Worm (Caenorhabditis elegans) whole organism, L1 larva: ENCODE data around the gene nhr-235.

ENCODE experiments used
- C04F5.9 ChIP-seq: sonication (generic microtip); optimal IDR thresholded peaks from 2 replicates; lab custom pipeline; 2016; ENCODE audit warnings: missing genetic modification characterization, missing compliant biosample characterization
- C16A3.4 ChIP-seq: fragments of 150-350 bp; optimal IDR thresholded peaks from 2 replicates; lab custom pipeline; 2014; ENCODE audit warnings: missing biosample characterization, missing genetic modification characterization
- F16B12.6 ChIP-seq: fragments of 150-350 bp; optimal IDR thresholded peaks from 2 replicates; lab custom pipeline; 2014; ENCODE audit warnings: missing biosample characterization, missing genetic modification characterization
- Y116A8C.19 ChIP-seq: sonication (generic microtip); optimal IDR thresholded peaks from 2 replicates; lab custom pipeline; 2016; ENCODE audit warnings: missing compliant biosample characterization, missing genetic modification characterization, borderline replicate concordance
- aha-1 ChIP-seq: fragments of 150-350 bp; optimal IDR thresholded peaks from 2 replicates; lab custom pipeline; 2014; ENCODE audit warnings: missing biosample characterization, missing genetic modification characterization
- alr-1 ChIP-seq: fragments of 200-800 bp; sonication (Bioruptor generic); optimal IDR thresholded peaks from 2 replicates; lab custom pipeline; 2018; ENCODE audit warnings: borderline replicate concordance, mild to moderate bottlenecking, missing genetic modification characterization, missing compliant biosample characterization
- aly-2 ChIP-seq: fragments of 150-350 bp; optimal IDR thresholded peaks from 2 replicates; lab custom pipeline; 2014; ENCODE audit warnings: missing biosample characterization, missing genetic modification characterization
- blmp-1 ChIP-seq: fragments of 150-350 bp; optimal IDR thresholded peaks from 2 replicates; lab custom pipeline; 2014; ENCODE audit warnings: missing biosample characterization, missing genetic modification characterization
- ceh-88 ChIP-seq: fragments of 200-800 bp; sonication (Bioruptor generic); IDR thresholded peaks from 2 replicates; pipeline ENCODE4 v1.3.6; 2022; ENCODE audit warnings: missing genetic modification characterization, missing compliant biosample characterization
- ces-1 ChIP-seq: fragments of 150-350 bp; optimal IDR thresholded peaks from 2 replicates; lab custom pipeline; 2014; ENCODE audit warnings: missing biosample characterization, missing genetic modification reagents, missing genetic modification characterization
- dsc-1 ChIP-seq: sonication (generic microtip); optimal IDR thresholded peaks from 2 replicates; lab custom pipeline; 2016; ENCODE audit warnings: mild to moderate bottlenecking, missing genetic modification characterization, missing compliant biosample characterization
- efl-1 ChIP-seq, 4 experiments: fragments of 150-350 bp; optimal IDR thresholded peaks in 3 of 4; peaks in 1 of 4; 1 replicate in 1 of 4; 2 replicates in 3 of 4; lab custom pipeline; 2014; ENCODE audit warnings: missing biosample characterization in 2 of 4, missing genetic modification characterization in 2 of 4, missing genetic modification reagents in 2 of 4
- egl-13 ChIP-seq: sonication (generic microtip); optimal IDR thresholded peaks from 2 replicates; lab custom pipeline; 2016; ENCODE audit warnings: missing genotype, missing genetic modification reagents, missing genetic modification characterization, missing compliant biosample characterization
- elt-2 ChIP-seq: sonication (generic microtip); optimal IDR thresholded peaks from 2 replicates; lab custom pipeline; 2016; ENCODE audit warnings: missing genetic modification characterization, mild to moderate bottlenecking, inconsistent platforms, missing compliant biosample characterization, missing genetic modification reagents
- elt-3 ChIP-seq, 6 experiments: fragments of 150-350 bp in 1 of 6; sonication (generic microtip); optimal IDR thresholded peaks; 2 replicates each; lab custom pipeline; 2017 to 2018; ENCODE audit warnings: missing biosample characterization in 6 of 6, missing genetic modification characterization in 6 of 6, inconsistent platforms in 1 of 6
- ets-5 ChIP-seq: fragments of 200-800 bp; sonication (Bioruptor generic); IDR thresholded peaks from 2 replicates; pipeline ENCODE4 v1.3.6; 2022; ENCODE audit warnings: missing genetic modification characterization, missing compliant biosample characterization
- fkh-4 ChIP-seq: sonication (generic microtip); optimal IDR thresholded peaks from 2 replicates; lab custom pipeline; 2016; ENCODE audit warnings: missing compliant biosample characterization, missing genetic modification characterization, borderline replicate concordance
- hlh-17 ChIP-seq: fragments of 200-800 bp; sonication (Bioruptor generic); optimal IDR thresholded peaks from 2 replicates; lab custom pipeline; 2018; ENCODE audit warnings: missing genetic modification characterization, mild to moderate bottlenecking, missing compliant biosample characterization, moderate library complexity, borderline replicate concordance
- hlh-4 ChIP-seq: sonication (generic microtip); optimal IDR thresholded peaks from 2 replicates; lab custom pipeline; 2016; ENCODE audit warnings: mild to moderate bottlenecking, missing genetic modification characterization, missing compliant biosample characterization
- hpl-2 ChIP-seq: fragments of 150-350 bp; optimal IDR thresholded peaks from 2 replicates; lab custom pipeline; 2014; ENCODE audit warnings: missing biosample characterization, missing genetic modification reagents, missing genetic modification characterization
- irx-1 ChIP-seq: sonication (generic microtip); optimal IDR thresholded peaks from 2 replicates; lab custom pipeline; 2016; ENCODE audit warnings: missing genetic modification characterization, missing compliant biosample characterization
- isw-1 ChIP-seq: fragments of 200-800 bp; sonication (Bioruptor generic); IDR thresholded peaks from 2 replicates; pipeline ENCODE4 v1.3.6; 2022; ENCODE audit warnings: missing genetic modification characterization, missing compliant biosample characterization
- jun-1 ChIP-seq: fragments of 150-350 bp; optimal IDR thresholded peaks from 2 replicates; lab custom pipeline; 2014; ENCODE audit warnings: missing biosample characterization, missing genetic modification reagents, missing genetic modification characterization
- lin-13 ChIP-seq: fragments of 150-350 bp; optimal IDR thresholded peaks from 2 replicates; lab custom pipeline; 2014; ENCODE audit warnings: missing biosample characterization, missing genetic modification reagents, missing genetic modification characterization
- lin-15B ChIP-seq: fragments of 150-350 bp; sonication (generic microtip); optimal IDR thresholded peaks from 3 replicates; lab custom pipeline; 2014; ENCODE audit warnings: missing biosample characterization, missing genetic modification characterization
- lin-39 ChIP-seq: fragments of 150-350 bp; optimal IDR thresholded peaks from 2 replicates; lab custom pipeline; 2014; ENCODE audit warnings: missing biosample characterization, missing genetic modification reagents, missing genetic modification characterization
- lir-3 ChIP-seq: sonication (generic microtip); optimal IDR thresholded peaks from 2 replicates; lab custom pipeline; 2016; ENCODE audit warnings: mild to moderate bottlenecking, missing genetic modification characterization, moderate library complexity, missing compliant biosample characterization; ENCODE audit not compliant: poor library complexity
- mab-9 ChIP-seq: fragments of 200-800 bp; sonication (Bioruptor generic); IDR thresholded peaks from 2 replicates; pipeline ENCODE4 v1.3.6; 2022; ENCODE audit warnings: missing genetic modification reagents, missing genetic modification characterization, missing compliant biosample characterization
- mef-2 ChIP-seq: fragments of 150-350 bp; optimal IDR thresholded peaks from 2 replicates; lab custom pipeline; 2014; ENCODE audit warnings: missing biosample characterization, missing genetic modification characterization
- nhr-12 ChIP-seq: sonication (generic microtip); optimal IDR thresholded peaks from 2 replicates; lab custom pipeline; 2017; ENCODE audit warnings: missing biosample characterization, missing genetic modification characterization
- nhr-19 ChIP-seq: fragments of 200-800 bp; sonication (Bioruptor generic); conservative IDR thresholded peaks from 2 replicates; pipeline ENCODE4 v1.3.6; 2022; ENCODE audit warnings: missing genetic modification characterization, missing compliant biosample characterization
- nhr-20 ChIP-seq: sonication (generic microtip); optimal IDR thresholded peaks from 2 replicates; lab custom pipeline; 2016; ENCODE audit warnings: mild to moderate bottlenecking, missing genetic modification characterization, missing compliant biosample characterization
- nhr-47 ChIP-seq: sonication (generic microtip); optimal IDR thresholded peaks from 2 replicates; lab custom pipeline; 2016; ENCODE audit warnings: mild to moderate bottlenecking, missing genetic modification characterization, moderate library complexity, missing compliant biosample characterization
- nhr-71 ChIP-seq: sonication (generic microtip); optimal IDR thresholded peaks from 2 replicates; lab custom pipeline; 2016; ENCODE audit warnings: mild to moderate bottlenecking, missing genetic modification characterization, moderate library complexity, missing compliant biosample characterization
- nhr-77 ChIP-seq: fragments of 150-350 bp; optimal IDR thresholded peaks from 2 replicates; lab custom pipeline; 2014; ENCODE audit warnings: missing biosample characterization, missing genetic modification characterization
- nhr-84 ChIP-seq: sonication (generic microtip); optimal IDR thresholded peaks from 2 replicates; lab custom pipeline; 2017; ENCODE audit warnings: missing biosample characterization, missing genetic modification characterization
- nhr-85 ChIP-seq: sonication (generic microtip); peaks from one replicate; lab custom pipeline; 2016; ENCODE audit warnings: missing genetic modification characterization, inconsistent platforms, missing compliant biosample characterization
- pax-3 ChIP-seq: fragments of 200-800 bp; sonication (Bioruptor generic); optimal IDR thresholded peaks from 2 replicates; lab custom pipeline; 2018; ENCODE audit warnings: mild to moderate bottlenecking, missing genetic modification characterization, moderate library complexity, missing compliant biosample characterization
- pqm-1 ChIP-seq: sonication (generic microtip); optimal IDR thresholded peaks from 3 replicates; lab custom pipeline; 2017; ENCODE audit warnings: missing biosample characterization, missing genetic modification characterization
- skn-1 ChIP-seq: fragments of 150-350 bp; optimal IDR thresholded peaks from 2 replicates; lab custom pipeline; 2014; ENCODE audit warnings: missing biosample characterization, missing genetic modification characterization
- snpc-4 ChIP-seq: fragments of 150-350 bp; optimal IDR thresholded peaks from 2 replicates; lab custom pipeline; 2014; ENCODE audit warnings: missing biosample characterization, missing genetic modification characterization
- sptf-1 ChIP-seq: fragments of 150-350 bp; optimal IDR thresholded peaks from 2 replicates; lab custom pipeline; 2014; ENCODE audit warnings: missing biosample characterization, missing genetic modification characterization
- tlp-1 ChIP-seq: fragments of 150-350 bp; optimal IDR thresholded peaks from 2 replicates; lab custom pipeline; 2014; ENCODE audit warnings: missing biosample characterization, missing genetic modification characterization
- unc-130 ChIP-seq: fragments of 150-350 bp; optimal IDR thresholded peaks from 2 replicates; lab custom pipeline; 2017; ENCODE audit warnings: missing biosample characterization, missing genetic modification characterization, inconsistent platforms
- unc-62 ChIP-seq: fragments of 150-350 bp; optimal IDR thresholded peaks from 2 replicates; lab custom pipeline; 2014; ENCODE audit warnings: missing biosample characterization, missing genetic modification reagents, missing genetic modification characterization
- unc-86 ChIP-seq: sonication (generic microtip); optimal IDR thresholded peaks from 2 replicates; lab custom pipeline; 2016; ENCODE audit warnings: missing genetic modification characterization, missing compliant biosample characterization
- unc-98 ChIP-seq: fragments of 200-800 bp; sonication (Bioruptor generic); IDR thresholded peaks from 2 replicates; pipeline ENCODE4 v1.3.6; 2022; ENCODE audit warnings: missing genetic modification characterization, missing compliant biosample characterization
- zip-4 ChIP-seq: fragments of 200-800 bp; sonication (Bioruptor generic); optimal IDR thresholded peaks from 2 replicates; lab custom pipeline; 2018; ENCODE audit warnings: mild to moderate bottlenecking, missing genetic modification characterization, moderate library complexity, missing compliant biosample characterization
- ztf-11 ChIP-seq, 2 experiments: sonication (generic microtip); optimal IDR thresholded peaks; 2 replicates each; lab custom pipeline; 2016 to 2017; ENCODE audit warnings: missing genetic modification characterization in 2 of 2, missing biosample characterization in 1 of 2, missing compliant biosample characterization in 1 of 2

Gene nhr-235

ce11 chrII:12615413-12615812 is 25.1 kb upstream of the nhr-235 start (continued):
- TF ChIP-seq dsc-1 (tag; lab: Kevin White, UChicago) (no peak), hpl-2 (GFP tag; lab: Kevin White, UChicago) (no peak), nhr-47 (tag; lab: Kevin White, UChicago) (peak; percentile 32), hlh-17 (no peak), lir-3 (no peak), zip-4 (GFP tag; lab: Kevin White, UChicago) (no peak), lin-39 (tag; lab: Kevin White, UChicago) (no peak), skn-1 (tag; lab: Kevin White, UChicago) (no peak), F16B12.6 (tag; lab: Kevin White, UChicago) (no peak), mab-9 (GFP tag; lab: Robert Waterston, UW) (no peak), tlp-1 (tag; lab: Kevin White, UChicago) (no peak), unc-62 (GFP tag; lab: Kevin White, UChicago) (no peak), aly-2 (tag; lab: Kevin White, UChicago) (no peak), ztf-11 (tag; optimal IDR thresholded peaks at IDR 0.05; lab: Kevin White, UChicago) (no peak), unc-130 (tag; lab: Kevin White, UChicago) (no peak), pax-3 (tag; lab: Kevin White, UChicago) (no peak), C16A3.4 (tag; lab: Kevin White, UChicago) (no peak), pqm-1 (tag; lab: Kevin White, UChicago) (no peak), blmp-1 (tag; lab: Kevin White, UChicago) (peak; percentile 50), nhr-85 (tag; lab: Kevin White, UChicago) (peak; percentile 78), fkh-4 (tag; lab: Kevin White, UChicago) (no peak), nhr-20 (tag; lab: Kevin White, UChicago) (peak; percentile 80), snpc-4 (tag; lab: Kevin White, UChicago) (no peak), unc-86 (tag; lab: Kevin White, UChicago) (no peak), lin-13 (GFP tag; lab: Kevin White, UChicago) (no peak), elt-3 (tag; optimal IDR thresholded peaks at IDR 0.05; lab: Kevin White, UChicago) (peak in 5 of 6 experiments; percentile 2 to 88 (median 44)), nhr-77 (no peak), Y116A8C.19 (tag; lab: Kevin White, UChicago) (no peak), egl-13 (tag; lab: Kevin White, UChicago) (no peak), sptf-1 (tag; lab: Kevin White, UChicago) (no peak), ceh-88 (no peak), nhr-19 (GFP tag; lab: Robert Waterston, UW) (0 out of 2 replicates have a peak, but pooled peaks have one; percentile 23), elt-2 (no peak), C04F5.9 (no peak), aha-1 (tag; lab: Kevin White, UChicago) (no peak), alr-1 (no peak), nhr-12 (tag; lab: Kevin White, UChicago) (no peak), irx-1 (tag; lab: Kevin White, UChicago) (no peak), jun-1 (no peak), efl-1 (optimal IDR thresholded peaks at IDR 0.05; lab: Kevin White, UChicago) (no peak), efl-1 (GFP tag; optimal IDR thresholded peaks at IDR 0.05 in 1 of 2; lab: Kevin White, UChicago) (peak in 1 of 2 experiments; percentile 33), ces-1 (GFP tag; lab: Kevin White, UChicago) (no peak), isw-1 (no peak), hlh-4 (no peak), lin-15B (tag; lab: Kevin White, UChicago) (no peak), mef-2 (tag; lab: Kevin White, UChicago) (no peak), ets-5 (GFP tag; lab: Robert Waterston, UW) (no peak), nhr-84 (tag; lab: Kevin White, UChicago) (no peak), unc-98 (GFP tag; lab: Robert Waterston, UW) (no peak), nhr-71 (tag; lab: Kevin White, UChicago) (no peak)
